Fruit fly (Drosophila melanogaster) whole organism, embryonic: Measurements from ENCODE around the gene CG2120.

Experiments
- Antp ChIP-seq: fragments of 200-800 bp; sonication (Bioruptor generic); optimal IDR thresholded peaks from 3 replicates; lab custom pipeline; 2016; ENCODE audit warnings: missing biosample characterization, missing genetic modification characterization
- Awh ChIP-seq: fragments of 200-800 bp; sonication (Bioruptor generic); IDR thresholded peaks from 2 replicates; pipeline ENCODE4, ENCODE4 v1.3.6; 2022; ENCODE audit warnings: missing biosample characterization, missing genetic modification characterization
- Bgb ChIP-seq: fragments of 200-800 bp; sonication (Bioruptor generic); IDR thresholded peaks from 2 replicates; pipeline ENCODE4 v1.3.6; 2022; ENCODE audit warnings: missing biosample characterization, missing genetic modification characterization; ENCODE audit not compliant: partially characterized antibody
- Bteb2 ChIP-seq: fragments of 200-800 bp; sonication (Bioruptor generic); optimal IDR thresholded peaks from 2 replicates; lab custom pipeline; 2016; ENCODE audit warnings: missing biosample characterization, missing genetic modification characterization
- CG1233 ChIP-seq: fragments of 200-800 bp; sonication (Bioruptor generic); optimal IDR thresholded peaks from 4 replicates; lab custom pipeline; 2018; ENCODE audit warnings: missing biosample characterization, mild to moderate bottlenecking, missing genetic modification characterization
- CG15073 ChIP-seq: fragments of 200-800 bp; sonication (Bioruptor generic); optimal IDR thresholded peaks from 2 replicates; lab custom pipeline; 2016; ENCODE audit warnings: missing biosample characterization, missing genetic modification characterization
- CG15479 ChIP-seq: fragments of 200-800 bp; sonication (Bioruptor generic); optimal IDR thresholded peaks from 3 replicates; lab custom pipeline; 2019; ENCODE audit warnings: missing biosample characterization, mild to moderate bottlenecking, missing genetic modification characterization, moderate library complexity
- CG15514 ChIP-seq: fragments of 200-800 bp; sonication (Bioruptor generic); optimal IDR thresholded peaks from 3 replicates; lab custom pipeline; 2017; ENCODE audit warnings: missing biosample characterization, missing genetic modification characterization, mild to moderate bottlenecking, moderate library complexity, missing genetic modification reagents
- CG15601 ChIP-seq: fragments of 200-800 bp; sonication (Bioruptor generic); optimal IDR thresholded peaks from 3 replicates; lab custom pipeline; 2019; ENCODE audit warnings: missing biosample characterization, mild to moderate bottlenecking, missing genetic modification characterization, moderate library complexity
- CG16779 ChIP-seq: fragments of 200-800 bp; sonication (Bioruptor generic); IDR thresholded peaks from 2 replicates; pipeline ENCODE4 v1.3.6; 2022; ENCODE audit warnings: missing biosample characterization, missing genetic modification characterization
- CG2199 ChIP-seq: fragments of 200-800 bp; sonication (Bioruptor generic); IDR thresholded peaks from 3 replicates; pipeline ENCODE4 v1.3.6; 2022; ENCODE audit warnings: missing biosample characterization, missing genetic modification characterization
- CG33557 ChIP-seq: fragments of 200-800 bp; sonication (Bioruptor generic); optimal IDR thresholded peaks from 2 replicates; lab custom pipeline; 2019; ENCODE audit warnings: missing biosample characterization, mild to moderate bottlenecking, missing genetic modification characterization, moderate library complexity
- CG3407 ChIP-seq: fragments of 200-800 bp; sonication (Bioruptor generic); optimal IDR thresholded peaks from 2 replicates; lab custom pipeline; 2018; ENCODE audit warnings: missing biosample characterization, mild to moderate bottlenecking, missing genetic modification characterization
- CG4730 ChIP-seq: fragments of 200-800 bp; sonication (Bioruptor generic); IDR thresholded peaks from 2 replicates; pipeline ENCODE4 v1.3.6; 2022; ENCODE audit warnings: missing biosample characterization, missing genetic modification characterization
- CG4820 ChIP-seq: fragments of 200-800 bp; sonication (Bioruptor generic); optimal IDR thresholded peaks from 3 replicates; lab custom pipeline; 2016; ENCODE audit warnings: missing biosample characterization, missing genetic modification characterization
- CG6254 ChIP-seq: fragments of 200-800 bp; sonication (Bioruptor generic); optimal IDR thresholded peaks from 3 replicates; lab custom pipeline; 2017; ENCODE audit warnings: mild to moderate bottlenecking, missing biosample characterization, missing genetic modification reagents, missing genetic modification characterization
- CG6654 ChIP-seq: fragments of 200-800 bp; sonication (Bioruptor generic); optimal IDR thresholded peaks from 2 replicates; lab custom pipeline; 2017; ENCODE audit warnings: missing biosample characterization, mild to moderate bottlenecking, missing genetic modification characterization
- CG6683 ChIP-seq: fragments of 200-800 bp; sonication (Bioruptor generic); optimal IDR thresholded peaks from 2 replicates; lab custom pipeline; 2017; ENCODE audit warnings: missing biosample characterization, mild to moderate bottlenecking, missing genetic modification characterization, missing genetic modification reagents
- CG6689 ChIP-seq: fragments of 200-800 bp; sonication (Bioruptor generic); IDR thresholded peaks from 2 replicates; pipeline ENCODE4 v1.3.6; 2022; ENCODE audit warnings: missing biosample characterization, missing genetic modification characterization
- CG7745 ChIP-seq: fragments of 200-800 bp; sonication (Bioruptor generic); optimal IDR thresholded peaks from 2 replicates; lab custom pipeline; 2018; ENCODE audit warnings: missing biosample characterization, mild to moderate bottlenecking, missing genetic modification characterization, moderate library complexity
- CG9932 ChIP-seq: fragments of 200-800 bp; sonication (Bioruptor generic); IDR thresholded peaks from 2 replicates; pipeline ENCODE4 v1.3.6; 2022; ENCODE audit warnings: missing biosample characterization, missing genetic modification characterization
- CTCF ChIP-seq: fragments of 200-800 bp; sonication (Bioruptor generic); optimal IDR thresholded peaks from 2 replicates; lab custom pipeline; 2017; ENCODE audit warnings: missing biosample characterization, mild to moderate bottlenecking, missing genetic modification characterization, moderate library complexity
- CkIIα-i1 ChIP-seq: fragments of 200-800 bp; sonication (Bioruptor generic); IDR thresholded peaks from 2 replicates; pipeline ENCODE4 v1.3.6; 2022; ENCODE audit warnings: missing biosample characterization, missing genetic modification characterization
- D ChIP-seq, 2 experiments: fragments of 200-800 bp in 1 of 2; fragments of >200 bp in 1 of 2; sonication (Bioruptor generic) in 1 of 2; optimal IDR thresholded peaks; 2 replicates in 1 of 2; 3 replicates in 1 of 2; lab custom pipeline; 2017; ENCODE audit warnings: mild to moderate bottlenecking in 1 of 2, missing biosample characterization in 1 of 2, missing genetic modification characterization in 1 of 2, missing genetic modification reagents in 1 of 2
- Dfd ChIP-seq, 2 experiments: fragments of >200 bp; optimal IDR thresholded peaks; 2 replicates each; lab custom pipeline; 2017; ENCODE audit warnings: missing biosample characterization in 2 of 2, missing genetic modification characterization in 2 of 2
- Doc3 ChIP-seq: fragments of 200-800 bp; sonication (Bioruptor generic); IDR thresholded peaks from 3 replicates; pipeline ENCODE4 v1.3.6; 2022; ENCODE audit warnings: missing biosample characterization, missing genetic modification characterization; ENCODE audit not compliant: partially characterized antibody
- H15 ChIP-seq: fragments of 200-800 bp; sonication (Bioruptor generic); IDR thresholded peaks from 3 replicates; pipeline ENCODE4 v1.3.6; 2022; ENCODE audit warnings: missing biosample characterization, missing genetic modification characterization
- MESR4 ChIP-seq: fragments of 200-800 bp; sonication (Bioruptor generic); optimal IDR thresholded peaks from 2 replicates; lab custom pipeline; 2018; ENCODE audit warnings: missing biosample characterization, mild to moderate bottlenecking, missing genetic modification characterization, moderate library complexity
- Nf-YC ChIP-seq: fragments of 200-800 bp; optimal IDR thresholded peaks from 3 replicates; lab custom pipeline; 2019; ENCODE audit warnings: missing biosample characterization, mild to moderate bottlenecking, missing genetic modification characterization, moderate library complexity
- Optix ChIP-seq: fragments of 200-800 bp; sonication (Bioruptor generic); IDR thresholded peaks from 3 replicates; pipeline ENCODE4 v1.3.6; 2022; ENCODE audit warnings: missing biosample characterization, missing genetic modification characterization
- PHDP ChIP-seq: fragments of 200-800 bp; sonication (Bioruptor generic); optimal IDR thresholded peaks from 3 replicates; lab custom pipeline; 2018; ENCODE audit warnings: missing biosample characterization, mild to moderate bottlenecking, missing genetic modification characterization, moderate library complexity
- Side ChIP-seq: fragments of 200-800 bp; sonication (Bioruptor generic); optimal IDR thresholded peaks from 2 replicates; lab custom pipeline; 2016; ENCODE audit warnings: missing biosample characterization, missing genetic modification characterization
- Taf1 ChIP-seq: fragments of 200-800 bp; sonication (Bioruptor generic); IDR thresholded peaks from 2 replicates; pipeline ENCODE4 v1.3.6; 2022; ENCODE audit warnings: missing biosample characterization, missing genetic modification characterization
- ac ChIP-seq: fragments of 200-800 bp; sonication (Bioruptor generic); optimal IDR thresholded peaks from 3 replicates; lab custom pipeline; 2017; ENCODE audit warnings: missing biosample characterization, mild to moderate bottlenecking, missing genetic modification characterization
- az2 ChIP-seq: fragments of 200-800 bp; sonication (Bioruptor generic); optimal IDR thresholded peaks from 3 replicates; lab custom pipeline; 2016; ENCODE audit warnings: missing biosample characterization, missing genetic modification characterization
- cg ChIP-seq: fragments of 200-800 bp; sonication (Bioruptor generic); optimal IDR thresholded peaks from 3 replicates; lab custom pipeline; 2019; ENCODE audit warnings: missing biosample characterization, mild to moderate bottlenecking, missing genetic modification characterization, moderate library complexity
- fd102C ChIP-seq: fragments of 200-800 bp; sonication (Bioruptor generic); optimal IDR thresholded peaks from 2 replicates; lab custom pipeline; 2018; ENCODE audit warnings: missing biosample characterization, mild to moderate bottlenecking, missing genetic modification characterization, moderate library complexity
- gfzf ChIP-seq: fragments of 200-800 bp; sonication (Bioruptor generic); optimal IDR thresholded peaks from 2 replicates; lab custom pipeline; 2016; ENCODE audit warnings: missing biosample characterization, mild to moderate bottlenecking, missing genetic modification characterization, moderate library complexity
- gro ChIP-seq: fragments of 200-800 bp; sonication (Bioruptor generic); optimal IDR thresholded peaks from 2 replicates; lab custom pipeline; 2016; ENCODE audit warnings: missing biosample characterization, missing genetic modification characterization
- h ChIP-seq: fragments of >200 bp; optimal IDR thresholded peaks from 2 replicates; lab custom pipeline; 2017
- kay ChIP-seq: fragments of 200-800 bp; sonication (Bioruptor generic); optimal IDR thresholded peaks from 2 replicates; lab custom pipeline; 2016; ENCODE audit warnings: missing biosample characterization, missing genetic modification characterization
- repo ChIP-seq: fragments of 200-800 bp; sonication (Bioruptor generic); optimal IDR thresholded peaks from 2 replicates; lab custom pipeline; 2016; ENCODE audit warnings: missing biosample characterization, missing genetic modification characterization
- sd ChIP-seq: fragments of 200-800 bp; sonication (Bioruptor generic); optimal IDR thresholded peaks from 3 replicates; lab custom pipeline; 2018; ENCODE audit warnings: missing biosample characterization, mild to moderate bottlenecking, missing genetic modification characterization, moderate library complexity
- sim ChIP-seq: fragments of 200-800 bp; sonication (Bioruptor generic); IDR thresholded peaks from 2 replicates; pipeline ENCODE4 v1.3.6; 2022; ENCODE audit warnings: missing biosample characterization, missing genetic modification characterization
- sr ChIP-seq: fragments of 200-800 bp; sonication (Bioruptor generic); IDR thresholded peaks from 3 replicates; pipeline ENCODE4 v1.3.6; 2022; ENCODE audit warnings: missing biosample characterization, missing genetic modification characterization
- stwl ChIP-seq: fragments of 200-800 bp; sonication (Bioruptor generic); optimal IDR thresholded peaks from 3 replicates; lab custom pipeline; 2018; ENCODE audit warnings: missing biosample characterization, mild to moderate bottlenecking, missing genetic modification characterization, moderate library complexity
- unc-4 ChIP-seq: fragments of 200-800 bp; sonication (Bioruptor generic); IDR thresholded peaks from 2 replicates; pipeline ENCODE4 v1.3.6; 2022; ENCODE audit warnings: missing biosample characterization, missing genetic modification characterization; ENCODE audit not compliant: partially characterized antibody
- wek ChIP-seq: fragments of 200-800 bp; sonication (Bioruptor generic); optimal IDR thresholded peaks from 3 replicates; lab custom pipeline; 2018; ENCODE audit warnings: missing biosample characterization, mild to moderate bottlenecking, missing genetic modification characterization, moderate library complexity
- z ChIP-seq: fragments of 200-800 bp; sonication (Bioruptor generic); IDR thresholded peaks from 3 replicates; pipeline ENCODE4 v1.3.6; 2022; ENCODE audit warnings: missing biosample characterization, missing genetic modification characterization

CG2120 gene

DNA sequence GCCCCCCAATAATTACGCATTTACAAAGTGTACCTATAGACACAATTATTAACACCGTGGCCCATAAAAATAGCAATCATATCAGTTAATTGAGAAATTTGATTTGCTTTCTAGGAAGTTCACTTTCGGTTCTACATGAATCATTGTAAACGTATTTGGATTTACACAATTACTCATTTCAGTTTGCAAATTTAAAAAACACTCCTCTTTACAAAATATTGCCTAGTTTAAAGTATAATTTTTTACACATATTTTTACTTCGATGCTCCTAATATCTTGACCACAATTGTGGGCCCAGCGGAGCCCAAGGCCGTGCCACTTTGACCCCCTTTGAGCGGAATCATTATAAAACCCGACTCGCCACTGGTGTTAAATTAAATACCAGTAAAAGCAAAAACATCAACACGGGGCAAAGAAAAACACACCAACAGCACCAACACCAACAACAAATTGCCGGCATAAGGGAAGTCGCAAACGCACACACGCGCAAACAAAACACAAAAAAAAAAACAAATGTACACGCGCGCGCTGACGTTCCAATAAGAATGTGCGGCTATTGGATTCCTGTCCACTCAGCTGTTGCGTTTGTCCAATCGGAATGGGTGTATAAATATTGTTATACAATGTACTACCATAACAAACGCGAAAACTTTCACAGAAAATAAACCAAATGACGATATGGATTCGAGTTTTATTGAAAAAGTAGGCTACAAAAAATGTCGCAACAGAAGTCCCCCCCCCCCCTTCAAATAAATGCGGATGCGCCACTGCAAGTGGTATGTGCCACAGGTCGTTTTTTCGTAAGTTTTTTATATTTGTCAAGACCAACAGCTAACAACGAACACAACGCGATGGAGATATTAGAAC lies 20.9 kb upstream of the CG2120 start (continued):
- TF ChIP-seq PHDP, result peak; percentile 75
- peak; percentile 61 for TF ChIP-seq Nf-YC (tag; lab: Kevin White, UChicago)
- TF ChIP-seq CG15479 (GFP tag; lab: Kevin White, UChicago), result no peak
- peak; percentile 42 for TF ChIP-seq CG6689 (GFP tag; lab: Robert Waterston, UW)
- TF ChIP-seq MESR4, result no peak
- no peak for TF ChIP-seq CkIIα-i1
- no peak for TF ChIP-seq ac (GFP tag; lab: Kevin White, UChicago)
- no peak for TF ChIP-seq D (optimal IDR thresholded peaks at IDR 0.05; lab: Kevin White, UChicago)
- peak; percentile 21 for TF ChIP-seq D (GFP tag; optimal IDR thresholded peaks at IDR 0.05; lab: Kevin White, UChicago)
- peak; percentile 32 for TF ChIP-seq gro (GFP tag; lab: Kevin White, UChicago)
- TF ChIP-seq kay (GFP tag; lab: Kevin White, UChicago), result no peak
- TF ChIP-seq fd102C (GFP tag; lab: Kevin White, UChicago), result no peak
- TF ChIP-seq CG16779 (GFP tag; lab: Robert Waterston, UW), result no peak
- TF ChIP-seq CG6654, result peak; percentile 18
- TF ChIP-seq stwl (tag; lab: Kevin White, UChicago), result no peak
- TF ChIP-seq z (GFP tag; lab: Robert Waterston, UW), result no peak
- no peak for TF ChIP-seq CG7745 (tag; lab: Kevin White, UChicago)
- no peak for TF ChIP-seq unc-4 (GFP tag; lab: Robert Waterston, UW)
- no peak for TF ChIP-seq sr (GFP tag; lab: Robert Waterston, UW)
- TF ChIP-seq Awh, result no peak
- TF ChIP-seq CG9932, result peak; percentile 63
- no peak for TF ChIP-seq CG15601 (tag; lab: Kevin White, UChicago)
- no peak for TF ChIP-seq h (lab: Kevin White, UChicago)
- TF ChIP-seq Taf1 (GFP tag; lab: Robert Waterston, UW), result no peak
- TF ChIP-seq wek (GFP tag; lab: Kevin White, UChicago), result no peak
- no peak for TF ChIP-seq Bgb
- no peak for TF ChIP-seq CG2199 (GFP tag; lab: Robert Waterston, UW)
- TF ChIP-seq CTCF (GFP tag; lab: Kevin White, UChicago), result no peak
- no peak for TF ChIP-seq CG4730 (GFP tag; lab: Robert Waterston, UW)
- TF ChIP-seq az2 (GFP tag; lab: Kevin White, UChicago), result peak; percentile 28
- no peak for TF ChIP-seq CG4820 (GFP tag; lab: Kevin White, UChicago)
- TF ChIP-seq Antp (GFP tag; lab: Kevin White, UChicago), result no peak
- TF ChIP-seq Doc3 (GFP tag; lab: Robert Waterston, UW), result no peak
- TF ChIP-seq gfzf, result no peak
- peak; percentile 48 for TF ChIP-seq Bteb2 (GFP tag; lab: Kevin White, UChicago)
- peak; percentile 29 for TF ChIP-seq cg (GFP tag; lab: Kevin White, UChicago)
- no peak for TF ChIP-seq CG33557
- TF ChIP-seq CG6683 (GFP tag; lab: Kevin White, UChicago), result no peak
- TF ChIP-seq CG1233, result peak; percentile 49
- TF ChIP-seq sim, result 0 out of 2 replicates have a peak, but pooled peaks have one; percentile 23
- peak; percentile 13 for TF ChIP-seq repo (GFP tag; lab: Kevin White, UChicago)
- TF ChIP-seq Optix (GFP tag; lab: Robert Waterston, UW), result no peak
- no peak for TF ChIP-seq CG3407 (GFP tag; lab: Kevin White, UChicago)
- no peak for TF ChIP-seq H15 (GFP tag; lab: Robert Waterston, UW)
- TF ChIP-seq CG15514, result peak; percentile 41
- peak; percentile 41 for TF ChIP-seq sd (tag; lab: Kevin White, UChicago)
- peak; percentile 13 for TF ChIP-seq CG6254 (GFP tag; lab: Kevin White, UChicago)
- no peak for TF ChIP-seq Dfd (GFP tag; optimal IDR thresholded peaks at IDR 0.05; lab: Kevin White, UChicago)
- peak; percentile 18 for TF ChIP-seq Side
- TF ChIP-seq CG15073 (GFP tag; lab: Kevin White, UChicago), result no peak
